Worm (Caenorhabditis elegans): ENCODE results near the gene ttr-2.

DNA sequence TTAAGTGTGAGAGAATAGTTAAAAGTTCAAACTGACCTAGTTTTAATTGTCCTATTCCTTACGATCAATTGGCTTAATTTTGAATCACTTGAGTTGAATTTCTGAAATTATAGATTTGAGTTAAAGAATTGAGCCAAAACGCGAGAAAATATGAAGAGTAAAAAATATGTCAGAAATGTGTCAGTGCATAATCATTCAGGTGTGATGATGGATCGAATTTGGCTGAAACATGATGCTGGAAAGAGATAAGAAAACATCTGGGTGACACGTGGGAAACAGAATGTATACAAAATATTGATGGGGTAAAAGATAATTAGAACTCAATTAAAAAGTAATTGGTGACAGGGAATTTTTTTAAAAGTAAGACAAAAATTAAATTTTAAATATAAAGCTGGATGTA, 46.2 kb downstream of the ttr-2 start, which contains the start of gene R10E12.2:
- TF ChIP-seq ztf-3 (GFP tag; optimal IDR thresholded peaks at IDR 0.05) (no peak), ztf-18 (tag; optimal IDR thresholded peaks at IDR 0.05) (no peak), bed-1 (GFP tag; IDR thresholded peaks at IDR 0.05) (no peak), tlf-1 (GFP tag; optimal IDR thresholded peaks at IDR 0.05) (no peak), unc-62 (GFP tag; optimal IDR thresholded peaks at IDR 0.05) (no peak), madf-8 (GFP tag; conservative IDR thresholded peaks at IDR 0.05) (no peak), lsy-27 (tag; optimal IDR thresholded peaks at IDR 0.05; ENCODE audit: borderline replicate concordance, insufficient read depth) (no peak), aptf-2 (GFP tag; conservative IDR thresholded peaks at IDR 0.05) (no peak)
